Fruit fly (Drosophila melanogaster) whole organism, embryonic: ENCODE data around the gene CG31808.

ENCODE experiments used
- Aef1 ChIP-seq: fragments of 200-800 bp; sonication (Bioruptor generic); IDR thresholded peaks from 3 replicates; pipeline ENCODE4 v1.3.6; 2022; ENCODE audit warnings: missing biosample characterization, missing genetic modification characterization
- Asciz ChIP-seq: fragments of 200-800 bp; sonication (Bioruptor generic); optimal IDR thresholded peaks from 2 replicates; lab custom pipeline; 2017; ENCODE audit warnings: missing biosample characterization, mild to moderate bottlenecking, missing genetic modification characterization, missing genetic modification reagents
- CG10431 ChIP-seq: fragments of 200-800 bp; sonication (Bioruptor generic); optimal IDR thresholded peaks from 3 replicates; lab custom pipeline; 2018; ENCODE audit warnings: missing biosample characterization, mild to moderate bottlenecking, missing genetic modification characterization
- CG11085 ChIP-seq: fragments of 200-800 bp; sonication (Bioruptor generic); IDR thresholded peaks from 2 replicates; pipeline ENCODE4 v1.3.6; 2022; ENCODE audit warnings: missing biosample characterization, missing genetic modification characterization
- CG14860 ChIP-seq: fragments of 200-800 bp; sonication (Bioruptor generic); IDR thresholded peaks from 3 replicates; pipeline ENCODE4 v1.3.6; 2022; ENCODE audit warnings: missing biosample characterization, missing genetic modification characterization; ENCODE audit not compliant: partially characterized antibody
- CG14965 ChIP-seq: fragments of 200-800 bp; sonication (Bioruptor generic); optimal IDR thresholded peaks from 2 replicates; lab custom pipeline; 2016; ENCODE audit warnings: missing biosample characterization, missing genetic modification characterization, borderline replicate concordance
- CG15479 ChIP-seq: fragments of 200-800 bp; sonication (Bioruptor generic); optimal IDR thresholded peaks from 3 replicates; lab custom pipeline; 2019; ENCODE audit warnings: missing biosample characterization, mild to moderate bottlenecking, missing genetic modification characterization, moderate library complexity
- CG18599 ChIP-seq: fragments of 200-800 bp; sonication (Bioruptor generic); optimal IDR thresholded peaks from 3 replicates; lab custom pipeline; 2017; ENCODE audit warnings: missing biosample characterization, missing genetic modification characterization, mild to moderate bottlenecking, moderate library complexity, missing genetic modification reagents
- CG18764 ChIP-seq: fragments of 200-800 bp; sonication (Bioruptor generic); optimal IDR thresholded peaks from 3 replicates; lab custom pipeline; 2016; ENCODE audit warnings: missing biosample characterization, missing genetic modification characterization
- CG2129 ChIP-seq: fragments of 200-800 bp; sonication (Bioruptor generic); IDR thresholded peaks from 2 replicates; pipeline ENCODE4 v1.3.6; 2022; ENCODE audit warnings: missing biosample characterization, missing genetic modification characterization; ENCODE audit not compliant: partially characterized antibody
- CG2199 ChIP-seq: fragments of 200-800 bp; sonication (Bioruptor generic); IDR thresholded peaks from 3 replicates; pipeline ENCODE4 v1.3.6; 2022; ENCODE audit warnings: missing biosample characterization, missing genetic modification characterization
- CG30431 ChIP-seq: fragments of 200-800 bp; sonication (Bioruptor generic); optimal IDR thresholded peaks from 2 replicates; lab custom pipeline; 2017; ENCODE audit warnings: missing biosample characterization, missing genetic modification characterization
- CG33213 ChIP-seq: fragments of 200-800 bp; sonication (Bioruptor generic); optimal IDR thresholded peaks from 3 replicates; lab custom pipeline; 2016; ENCODE audit warnings: missing biosample characterization, missing genetic modification characterization
- CG4820 ChIP-seq: fragments of 200-800 bp; sonication (Bioruptor generic); optimal IDR thresholded peaks from 3 replicates; lab custom pipeline; 2016; ENCODE audit warnings: missing biosample characterization, missing genetic modification characterization
- CG5953 ChIP-seq: fragments of 200-800 bp; sonication (Bioruptor generic); IDR thresholded peaks from 2 replicates; pipeline ENCODE4 v1.3.6; 2022; ENCODE audit warnings: missing biosample characterization, missing genetic modification characterization
- CG6689 ChIP-seq: fragments of 200-800 bp; sonication (Bioruptor generic); IDR thresholded peaks from 2 replicates; pipeline ENCODE4 v1.3.6; 2022; ENCODE audit warnings: missing biosample characterization, missing genetic modification characterization
- CG6791 ChIP-seq: fragments of 200-800 bp; sonication (Bioruptor generic); IDR thresholded peaks from 3 replicates; pipeline ENCODE4 v1.3.6; 2022; ENCODE audit warnings: missing biosample characterization, missing genetic modification characterization; ENCODE audit not compliant: partially characterized antibody
- CG7786 ChIP-seq: fragments of 200-800 bp; sonication (Bioruptor generic); optimal IDR thresholded peaks from 2 replicates; lab custom pipeline; 2016; ENCODE audit warnings: missing biosample characterization, missing genetic modification characterization
- CG7987 ChIP-seq: fragments of 200-800 bp; sonication (Bioruptor generic); optimal IDR thresholded peaks from 2 replicates; lab custom pipeline; 2018; ENCODE audit warnings: missing biosample characterization, mild to moderate bottlenecking, missing genetic modification characterization, moderate library complexity
- CG8089 ChIP-seq: fragments of 200-800 bp; sonication (Bioruptor generic); optimal IDR thresholded peaks from 3 replicates; lab custom pipeline; 2016; ENCODE audit warnings: missing biosample characterization, missing genetic modification characterization
- CG8281 ChIP-seq: fragments of 200-800 bp; sonication (Bioruptor generic); optimal IDR thresholded peaks from 2 replicates; lab custom pipeline; 2018; ENCODE audit warnings: missing biosample characterization, mild to moderate bottlenecking, missing genetic modification characterization, moderate library complexity
- CG8944 ChIP-seq: fragments of 200-800 bp; sonication (Bioruptor generic); optimal IDR thresholded peaks from 3 replicates; lab custom pipeline; 2016; ENCODE audit warnings: missing biosample characterization, missing genetic modification characterization
- CG9727 ChIP-seq: fragments of 200-800 bp; sonication (Bioruptor generic); optimal IDR thresholded peaks from 3 replicates; lab custom pipeline; 2017; ENCODE audit warnings: missing biosample characterization, mild to moderate bottlenecking, missing genetic modification characterization
- CoRest ChIP-seq: fragments of 200-800 bp; sonication (Bioruptor generic); optimal IDR thresholded peaks from 3 replicates; lab custom pipeline; 2018; ENCODE audit warnings: missing biosample characterization, mild to moderate bottlenecking, missing genetic modification characterization, moderate library complexity
- Fer2 ChIP-seq: fragments of 200-800 bp; sonication (Bioruptor generic); optimal IDR thresholded peaks from 2 replicates; lab custom pipeline; 2018; ENCODE audit warnings: missing biosample characterization, mild to moderate bottlenecking, missing genetic modification characterization, moderate library complexity
- HLH4C ChIP-seq: fragments of 200-800 bp; sonication (Bioruptor generic); IDR thresholded peaks from 3 replicates; pipeline ENCODE4 v1.3.6; 2022; ENCODE audit warnings: missing biosample characterization, missing genetic modification characterization; ENCODE audit not compliant: partially characterized antibody
- Hey ChIP-seq: fragments of 200-800 bp; sonication (Bioruptor generic); optimal IDR thresholded peaks from 3 replicates; lab custom pipeline; 2018; ENCODE audit warnings: missing biosample characterization, mild to moderate bottlenecking, missing genetic modification characterization
- Mrtf ChIP-seq: fragments of 200-800 bp; sonication (Bioruptor generic); IDR thresholded peaks from 3 replicates; pipeline ENCODE4 v1.3.6; 2022; ENCODE audit warnings: missing biosample characterization, missing genetic modification characterization
- Six4 ChIP-seq: fragments of 200-800 bp; sonication (Bioruptor generic); optimal IDR thresholded peaks from 2 replicates; lab custom pipeline; 2016; ENCODE audit warnings: missing biosample characterization, missing genetic modification characterization
- Trl ChIP-seq, 3 experiments: fragments of >200 bp in 2 of 3; fragments of 200-800 bp in 1 of 3; sonication (Bioruptor generic) in 1 of 3; optimal IDR thresholded peaks; 2 replicates in 1 of 3; 3 replicates in 2 of 3; lab custom pipeline; 2016 to 2017; ENCODE audit warnings: missing biosample characterization in 1 of 3, missing genetic modification characterization in 1 of 3
- ci ChIP-seq: fragments of 200-800 bp; sonication (Bioruptor generic); IDR thresholded peaks from 3 replicates; pipeline ENCODE4 v1.3.6; 2022; ENCODE audit warnings: missing biosample characterization, missing genetic modification characterization
- dpn ChIP-seq, 2 experiments: fragments of 200-800 bp; sonication (Bioruptor generic); optimal IDR thresholded peaks; 3 replicates each; lab custom pipeline; 2016; ENCODE audit warnings: missing biosample characterization in 2 of 2, missing genetic modification characterization in 2 of 2
- fd102C ChIP-seq: fragments of 200-800 bp; sonication (Bioruptor generic); optimal IDR thresholded peaks from 2 replicates; lab custom pipeline; 2018; ENCODE audit warnings: missing biosample characterization, mild to moderate bottlenecking, missing genetic modification characterization, moderate library complexity
- klu ChIP-seq: fragments of 200-800 bp; sonication (Bioruptor generic); IDR thresholded peaks from 2 replicates; pipeline ENCODE4 v1.3.6; 2022; ENCODE audit warnings: missing biosample characterization, missing genetic modification characterization
- lab ChIP-seq: fragments of 200-800 bp; sonication (Bioruptor generic); optimal IDR thresholded peaks from 3 replicates; lab custom pipeline; 2017; ENCODE audit warnings: missing biosample characterization, missing genetic modification characterization, mild to moderate bottlenecking, moderate library complexity, missing genetic modification reagents
- lmd ChIP-seq: fragments of 200-800 bp; sonication (Bioruptor generic); IDR thresholded peaks from 2 replicates; pipeline ENCODE4 v1.3.6; 2022; ENCODE audit warnings: missing biosample characterization, missing genetic modification characterization
- luna ChIP-seq: fragments of 200-800 bp; sonication (Bioruptor generic); optimal IDR thresholded peaks from 2 replicates; lab custom pipeline; 2016; ENCODE audit warnings: missing biosample characterization, missing genetic modification characterization
- mirr ChIP-seq: fragments of 200-800 bp; sonication (Bioruptor generic); optimal IDR thresholded peaks from 3 replicates; lab custom pipeline; 2018; ENCODE audit warnings: missing biosample characterization, mild to moderate bottlenecking, missing genetic modification characterization
- psq ChIP-seq: fragments of 200-800 bp; sonication (Bioruptor generic); optimal IDR thresholded peaks from 2 replicates; lab custom pipeline; 2017; ENCODE audit warnings: missing biosample characterization, missing genetic modification characterization
- run ChIP-seq: fragments of 200-800 bp; sonication (Bioruptor generic); optimal IDR thresholded peaks from 3 replicates; lab custom pipeline; 2018; ENCODE audit warnings: missing biosample characterization, mild to moderate bottlenecking, missing genetic modification characterization
- sd ChIP-seq: fragments of 200-800 bp; sonication (Bioruptor generic); optimal IDR thresholded peaks from 3 replicates; lab custom pipeline; 2018; ENCODE audit warnings: missing biosample characterization, mild to moderate bottlenecking, missing genetic modification characterization, moderate library complexity
- slou ChIP-seq: fragments of 200-800 bp; sonication (Bioruptor generic); optimal IDR thresholded peaks from 3 replicates; lab custom pipeline; 2016; ENCODE audit warnings: missing biosample characterization, missing genetic modification characterization
- tio ChIP-seq: fragments of 200-800 bp; sonication (Bioruptor generic); optimal IDR thresholded peaks from 2 replicates; lab custom pipeline; 2017; ENCODE audit warnings: missing biosample characterization, missing genetic modification characterization, inconsistent platforms
- trem ChIP-seq: fragments of 200-800 bp; optimal IDR thresholded peaks from 3 replicates; lab custom pipeline; 2019; ENCODE audit warnings: missing biosample characterization, mild to moderate bottlenecking, missing genetic modification characterization, moderate library complexity
- ttk ChIP-seq: fragments of 200-800 bp; sonication (Bioruptor generic); IDR thresholded peaks from 2 replicates; pipeline ENCODE4 v2.1.2; 2022; ENCODE audit warnings: missing biosample characterization, missing genetic modification characterization
- vfl ChIP-seq: fragments of 200-800 bp; sonication (Bioruptor generic); optimal IDR thresholded peaks from 2 replicates; lab custom pipeline; 2016; ENCODE audit warnings: missing biosample characterization, missing genetic modification characterization
- zf30C ChIP-seq: fragments of 200-800 bp; sonication (Bioruptor generic); optimal IDR thresholded peaks from 3 replicates; lab custom pipeline; 2018; ENCODE audit warnings: missing biosample characterization, mild to moderate bottlenecking, missing genetic modification characterization
- zfh2 ChIP-seq: fragments of 200-800 bp; sonication (Bioruptor generic); optimal IDR thresholded peaks from 2 replicates; lab custom pipeline; 2016; ENCODE audit warnings: missing biosample characterization, missing genetic modification characterization

Gene CG31808

dm6 chr2L:16715841-16716701 lies at the start of gene CG31808, which contains the start of gene Cyt-c-d (continued):
- TF ChIP-seq CG15479 (GFP tag; lab: Kevin White, UChicago), result no peak
- TF ChIP-seq zf30C (GFP tag; lab: Kevin White, UChicago), result peak; percentile 93
- peak; percentile 42; the same call in 1 of the 3 replicates for TF ChIP-seq CG6791 (GFP tag; lab: Robert Waterston, UW)
- peak; percentile 95 to 97 for TF ChIP-seq dpn (GFP tag; optimal IDR thresholded peaks at IDR 0.05; lab: Kevin White, UChicago)
- TF ChIP-seq CG8281 (tag; lab: Kevin White, UChicago), result peak; percentile 87
- peak; percentile 85 for TF ChIP-seq CG11085 (GFP tag; lab: Robert Waterston, UW)
- TF ChIP-seq slou (GFP tag; lab: Kevin White, UChicago), result peak; percentile 91
- peak; percentile 89 for TF ChIP-seq CG7786 (GFP tag; lab: Kevin White, UChicago)
- no peak for TF ChIP-seq HLH4C (GFP tag; lab: Robert Waterston, UW)
- TF ChIP-seq CG18764 (GFP tag; lab: Kevin White, UChicago), result peak; percentile 94
- peak; percentile 75 for TF ChIP-seq psq (GFP tag; lab: Kevin White, UChicago)
- peak; percentile 98 for TF ChIP-seq CG6689 (GFP tag; lab: Robert Waterston, UW)
- TF ChIP-seq Hey (tag; lab: Kevin White, UChicago), result peak; percentile 72
- peak; percentile 69 for TF ChIP-seq mirr (GFP tag; lab: Kevin White, UChicago)
- TF ChIP-seq CG7987 (GFP tag; lab: Kevin White, UChicago), result peak; percentile 83
- TF ChIP-seq run (tag; lab: Kevin White, UChicago), result peak; percentile 96
- TF ChIP-seq ttk (GFP tag; lab: Robert Waterston, UW), result peak; percentile 99
- TF ChIP-seq trem (tag; lab: Kevin White, UChicago), result peak; percentile 92
- peak; percentile 97 for TF ChIP-seq CG2199 (GFP tag; lab: Robert Waterston, UW)
- 0 out of 3 replicates have a peak, but pooled peaks have one; percentile 12 for TF ChIP-seq CG14860 (GFP tag; lab: Robert Waterston, UW)
- TF ChIP-seq CG8944 (GFP tag; lab: Kevin White, UChicago), result peak; percentile 90
- TF ChIP-seq Trl (optimal IDR thresholded peaks at IDR 0.05; lab: Kevin White, UChicago), result peak; percentile 93 to 94
- TF ChIP-seq Trl (GFP tag; optimal IDR thresholded peaks at IDR 0.05; lab: Kevin White, UChicago), result peak; percentile 85
- TF ChIP-seq luna (GFP tag; lab: Kevin White, UChicago), result peak; percentile 65
- peak; percentile 96 for TF ChIP-seq CoRest (tag; lab: Kevin White, UChicago)
- peak; percentile 96 for TF ChIP-seq CG5953 (GFP tag; lab: Robert Waterston, UW)
- TF ChIP-seq Six4 (GFP tag; lab: Kevin White, UChicago), result peak; percentile 95
- peak; percentile 86 for TF ChIP-seq CG10431 (GFP tag; lab: Kevin White, UChicago)
- TF ChIP-seq Aef1 (GFP tag; lab: Robert Waterston, UW), result peak; percentile 98
- TF ChIP-seq CG18599 (GFP tag; lab: Kevin White, UChicago), result peak; percentile 97
- peak; percentile 89 for TF ChIP-seq CG33213 (GFP tag; lab: Kevin White, UChicago)
- peak; percentile 96 for TF ChIP-seq Mrtf
- TF ChIP-seq lab, result peak; percentile 98
- peak; percentile 87 for TF ChIP-seq klu (GFP tag; lab: Robert Waterston, UW)
- TF ChIP-seq CG14965 (GFP tag; lab: Kevin White, UChicago), result peak; percentile 58
- peak; percentile 75 for TF ChIP-seq zfh2
- TF ChIP-seq fd102C (GFP tag; lab: Kevin White, UChicago), result peak; percentile 65
- TF ChIP-seq CG4820 (GFP tag; lab: Kevin White, UChicago), result peak; percentile 95
- peak; percentile 93 for TF ChIP-seq vfl (GFP tag; lab: Kevin White, UChicago)
- peak; percentile 96 for TF ChIP-seq tio
- peak; percentile 83 for TF ChIP-seq sd (tag; lab: Kevin White, UChicago)
- TF ChIP-seq Fer2 (tag; lab: Kevin White, UChicago), result peak; percentile 84
- no peak for TF ChIP-seq CG2129 (GFP tag; lab: Robert Waterston, UW)
- TF ChIP-seq Asciz (GFP tag; lab: Kevin White, UChicago), result peak; percentile 98
- peak; percentile 97 for TF ChIP-seq lmd (GFP tag; lab: Robert Waterston, UW)
- TF ChIP-seq CG9727, result peak; percentile 94
- TF ChIP-seq CG30431 (GFP tag; lab: Kevin White, UChicago), result peak; percentile 94
- TF ChIP-seq CG8089 (GFP tag; lab: Kevin White, UChicago), result peak; percentile 87
- peak; percentile 99 for TF ChIP-seq ci (GFP tag; lab: Robert Waterston, UW)
